Worm (Caenorhabditis elegans) whole organism, mixed stage, embryonic: ENCODE measurements around the gene R160.3.

Experiments
- blmp-1 ChIP-seq: fragments of 150-350 bp; optimal IDR thresholded peaks from 2 replicates; lab custom pipeline; 2014; ENCODE audit warnings: missing biosample characterization, missing genetic modification characterization
- unc-62 ChIP-seq: fragments of 150-350 bp; optimal IDR thresholded peaks from 2 replicates; lab custom pipeline; 2014; ENCODE audit warnings: missing biosample characterization, missing genetic modification reagents, missing genetic modification characterization

- no peak for TF ChIP-seq blmp-1 (tag; lab: Kevin White, UChicago)
- TF ChIP-seq unc-62 (GFP tag; lab: Kevin White, UChicago), result no peak
Measured at ce11 chrX:4397460-4397859, 31.3 kb upstream of the R160.3 start.
